Fruit fly (Drosophila melanogaster): Measurements from ENCODE around the gene CG43336.

The CG43336 gene

dm6 chr3R:15665962-15666361 is 29.0 kb downstream of the CG43336 start, which contains the start of gene pxb (continued):
- TF ChIP-seq CG12769 (tag; optimal IDR thresholded peaks at IDR 0.05) (peak; percentile 30), ham (GFP tag; IDR thresholded peaks at IDR 0.05) (no peak), bigmax (GFP tag; optimal IDR thresholded peaks at IDR 0.05) (no peak), CG31441 (GFP tag; IDR thresholded peaks at IDR 0.05) (peak; percentile 37; the same call in 1 of the 2 replicates), CG30431 (GFP tag; optimal IDR thresholded peaks at IDR 0.05) (no peak), CG15073 (GFP tag; optimal IDR thresholded peaks at IDR 0.05) (no peak), inv (GFP tag; IDR thresholded peaks at IDR 0.05; ENCODE audit: partially characterized antibody) (no peak), tna (GFP tag; IDR thresholded peaks at IDR 0.05; ENCODE audit: partially characterized antibody) (peak; percentile 46; the same call in 1 of the 2 replicates), CG6175 (GFP tag; IDR thresholded peaks at IDR 0.05) (no peak), kah (GFP tag; optimal IDR thresholded peaks at IDR 0.05) (no peak), otp (GFP tag; IDR thresholded peaks at IDR 0.05) (peak; percentile 52; the same call in 1 of the 3 replicates), Tbp (GFP tag; optimal IDR thresholded peaks at IDR 0.05) (no peak), Dip3 (GFP tag; optimal IDR thresholded peaks at IDR 0.05) (no peak), Dref (GFP tag; IDR thresholded peaks at IDR 0.05) (no peak), nau (GFP tag; optimal IDR thresholded peaks at IDR 0.05) (no peak), CG10267 (tag; optimal IDR thresholded peaks at IDR 0.05) (peak; percentile 0), CG4854 (GFP tag; optimal IDR thresholded peaks at IDR 0.05) (no peak), ftz-f1 (GFP tag; optimal IDR thresholded peaks at IDR 0.05) (no peak), Blimp-1 (GFP tag; optimal IDR thresholded peaks at IDR 0.05) (no peak), zfh1 (GFP tag; IDR thresholded peaks at IDR 0.05) (peak; percentile 52; the same call in 2 of the 3 replicates), C15 (GFP tag; IDR thresholded peaks at IDR 0.05) (no peak), dan (GFP tag; IDR thresholded peaks at IDR 0.05) (no peak), toy (GFP tag; IDR thresholded peaks at IDR 0.05) (no peak), mirr (GFP tag; optimal IDR thresholded peaks at IDR 0.05) (no peak), HHEX (GFP tag; optimal IDR thresholded peaks at IDR 0.05) (no peak), dmrt99B (tag; optimal IDR thresholded peaks at IDR 0.05) (peak; percentile 23), knrl (GFP tag; IDR thresholded peaks at IDR 0.05; ENCODE audit: partially characterized antibody) (no peak), Dbx (GFP tag; IDR thresholded peaks at IDR 0.05) (no peak), CG30020 (tag; optimal IDR thresholded peaks at IDR 0.05) (no peak), scrt (GFP tag; optimal IDR thresholded peaks at IDR 0.05) (peak; percentile 7), tgo (GFP tag; IDR thresholded peaks at IDR 0.05) (no peak), Kr (GFP tag; optimal IDR thresholded peaks at IDR 0.05) (peak; percentile 42), Nf-YA (GFP tag; IDR thresholded peaks at IDR 0.05) (no peak), dm (GFP tag; optimal IDR thresholded peaks at IDR 0.05) (no peak), CG13775 (GFP tag; optimal IDR thresholded peaks at IDR 0.05) (peak; percentile 5), CG17612 (GFP tag; IDR thresholded peaks at IDR 0.05) (no peak), slp2 (GFP tag; optimal IDR thresholded peaks at IDR 0.05) (no peak), CG11456 (GFP tag; IDR thresholded peaks at IDR 0.05) (no peak), NC2β (GFP tag; optimal IDR thresholded peaks at IDR 0.05) (peak; percentile 35), org-1 (GFP tag; optimal IDR thresholded peaks at IDR 0.05) (no peak), mam (GFP tag; optimal IDR thresholded peaks at IDR 0.05) (no peak), CG12071 (GFP tag; optimal IDR thresholded peaks at IDR 0.05) (peak; percentile 26), NFAT (GFP tag; IDR thresholded peaks at IDR 0.05) (no peak), jigr1 (GFP tag; IDR thresholded peaks at IDR 0.05) (no peak), kay (GFP tag; optimal IDR thresholded peaks at IDR 0.05) (peak; percentile 35), zf30C (GFP tag; optimal IDR thresholded peaks at IDR 0.05) (peak; percentile 48), mld (GFP tag; IDR thresholded peaks at IDR 0.05; ENCODE audit: partially characterized antibody) (peak; percentile 64; the same call in 1 of the 3 replicates), CG15269 (tag; optimal IDR thresholded peaks at IDR 0.05) (no peak), bcd (GFP tag; optimal IDR thresholded peaks at IDR 0.05) (no peak), CG8944 (GFP tag; optimal IDR thresholded peaks at IDR 0.05) (no peak), chif (GFP tag; optimal IDR thresholded peaks at IDR 0.05) (peak in 1 of 2 experiments; percentile 48), nom (GFP tag; optimal IDR thresholded peaks at IDR 0.05) (no peak)
